Worm (Caenorhabditis elegans): Measurements from ENCODE around the gene fbxb-64.

The fbxb-64 gene

ce11 chrV:19297510-19297909 is 15.6 kb upstream of the fbxb-64 start, which contains the start of gene fbxb-60 (continued):
- TF ChIP-seq nfya-1 (tag; optimal IDR thresholded peaks at IDR 0.05; ENCODE audit: borderline replicate concordance, insufficient read depth) (no peak), tbx-9 (tag; optimal IDR thresholded peaks at IDR 0.05; ENCODE audit: borderline replicate concordance) (no peak), ztf-25 (GFP tag; IDR thresholded peaks at IDR 0.05) (no peak), nhr-120 (GFP tag; IDR thresholded peaks at IDR 0.05) (no peak), F10E7.11 (tag; optimal IDR thresholded peaks at IDR 0.05) (no peak)

ce11 chrV:19299262-19299661 is 13.8 kb upstream of the fbxb-64 start, which contains the start of gene F55C9.14:
Gene F55C9.14 (plus strand): TSS chrV:19299562.
- TF ChIP-seq ztf-26 (tag; optimal IDR thresholded peaks at IDR 0.05) (no peak), gei-17 (GFP tag; optimal IDR thresholded peaks at IDR 0.05) (no peak), mes-4 (tag; optimal IDR thresholded peaks at IDR 0.05) (no peak), Y53F4B.3 (GFP tag; IDR thresholded peaks at IDR 0.05) (no peak), hmg-20 (GFP tag; IDR thresholded peaks at IDR 0.05) (no peak), Y95B8A.8 (GFP tag; IDR thresholded peaks at IDR 0.05) (no peak), lsy-27 (tag; optimal IDR thresholded peaks at IDR 0.05; ENCODE audit: borderline replicate concordance, insufficient read depth) (no peak), sea-2 (GFP tag; IDR thresholded peaks at IDR 0.05) (no peak), mxl-1 (tag; optimal IDR thresholded peaks at IDR 0.05) (no peak), atf-7 (tag; optimal IDR thresholded peaks at IDR 0.05) (no peak), lin-35 (GFP tag; optimal IDR thresholded peaks at IDR 0.05) (no peak), F10E7.11 (tag; optimal IDR thresholded peaks at IDR 0.05) (no peak), F55B11.4 (tag; optimal IDR thresholded peaks at IDR 0.05; ENCODE audit: borderline replicate concordance, insufficient read depth) (no peak)

ce11 chrV:19301934-19302333 is 11.1 kb upstream of the fbxb-64 start, which contains the start of gene fbxb-62:
Gene fbxb-62 (minus strand): TSS chrV:19302034.
- TF ChIP-seq athp-1 (tag; optimal IDR thresholded peaks at IDR 0.05) (no peak), lsy-27 (tag; optimal IDR thresholded peaks at IDR 0.05; ENCODE audit: borderline replicate concordance, insufficient read depth) (no peak), ztf-3 (GFP tag; optimal IDR thresholded peaks at IDR 0.05) (no peak), hsf-1 (GFP tag; IDR thresholded peaks at IDR 0.05) (no peak), zfh-2 (GFP tag; conservative IDR thresholded peaks at IDR 0.05) (no peak), ztf-22 (GFP tag; optimal IDR thresholded peaks at IDR 0.05) (no peak), ceh-100 (GFP tag; IDR thresholded peaks at IDR 0.05) (no peak), lin-35 (GFP tag; optimal IDR thresholded peaks at IDR 0.05) (no peak), nfya-1 (tag; optimal IDR thresholded peaks at IDR 0.05; ENCODE audit: borderline replicate concordance, insufficient read depth) (no peak), Y95B8A.8 (GFP tag; IDR thresholded peaks at IDR 0.05) (no peak), aptf-2 (GFP tag; conservative IDR thresholded peaks at IDR 0.05) (no peak)

- no peak for TF ChIP-seq rec-8 (tag; optimal IDR thresholded peaks at IDR 0.05)
- TF ChIP-seq snpc-3.4 (tag; optimal IDR thresholded peaks at IDR 0.05): no peak
- no peak for TF ChIP-seq F37B4.10 (GFP tag; IDR thresholded peaks at IDR 0.05)
- no peak for TF ChIP-seq nfya-2 (GFP tag; IDR thresholded peaks at IDR 0.05)
- no peak for TF ChIP-seq C17E4.6 (GFP tag; IDR thresholded peaks at IDR 0.05)
- no peak for TF ChIP-seq lin-40 (tag; optimal IDR thresholded peaks at IDR 0.05)
- TF ChIP-seq snpc-1.3 (tag; optimal IDR thresholded peaks at IDR 0.05; ENCODE audit: insufficient read depth): no peak
- no peak for TF ChIP-seq somi-1 (GFP tag; optimal IDR thresholded peaks at IDR 0.05)
- no peak for TF ChIP-seq ztf-18 (tag; optimal IDR thresholded peaks at IDR 0.05)
- no peak for TF ChIP-seq attf-6 (GFP tag; IDR thresholded peaks at IDR 0.05)
- TF ChIP-seq B0035.1 (tag; optimal IDR thresholded peaks at IDR 0.05): no peak
- no peak for TF ChIP-seq bed-1 (GFP tag; IDR thresholded peaks at IDR 0.05)
Measured at ce11 chrV:19303589-19304174, 9.4 kb upstream of the fbxb-64 start, which contains the start of the genes fbxb-63 and fbxb-61. Gene fbxb-63 (minus strand): TSS chrV:19303730. Gene fbxb-61 (plus strand): TSS chrV:19304124.

Data from whole organism, young adult.